Worm (Caenorhabditis elegans): ENCODE measurements around the gene T07C4.12.

The T07C4.12 gene

ce11 chrIII:10380640-10381039 lies 48.2 kb upstream of the T07C4.12 start (continued):
- no peak for TF ChIP-seq lir-3 (tag; optimal IDR thresholded peaks at IDR 0.05; ENCODE audit: poor library complexity)
- no peak for TF ChIP-seq hlh-17 (GFP tag; optimal IDR thresholded peaks at IDR 0.05; ENCODE audit: borderline replicate concordance)
- TF ChIP-seq pax-3 (tag; optimal IDR thresholded peaks at IDR 0.05): no peak
- peak; percentile 30 to 38 for TF ChIP-seq efl-1 (optimal IDR thresholded peaks at IDR 0.05)
- peak; percentile 17 to 85 for TF ChIP-seq efl-1 (GFP tag; optimal IDR thresholded peaks at IDR 0.05 in 1 of 2)
- no peak for TF ChIP-seq nhr-77 (tag; optimal IDR thresholded peaks at IDR 0.05)
- TF ChIP-seq alr-1 (tag; optimal IDR thresholded peaks at IDR 0.05; ENCODE audit: borderline replicate concordance): no peak

ce11 chrIII:10379632-10380031 lies 47.2 kb upstream of the T07C4.12 start:
- TF ChIP-seq aha-1 (tag; optimal IDR thresholded peaks at IDR 0.05) (no peak), rnt-1 (tag; optimal IDR thresholded peaks at IDR 0.05) (peak; percentile 0), efl-1 (optimal IDR thresholded peaks at IDR 0.05) (peak in 1 of 2 experiments; percentile 21), efl-1 (GFP tag; optimal IDR thresholded peaks at IDR 0.05 in 1 of 2) (peak in 1 of 2 experiments; percentile 5), lin-14 (GFP tag; optimal IDR thresholded peaks at IDR 0.05) (peak; percentile 71), fkh-8 (tag; optimal IDR thresholded peaks at IDR 0.05) (no peak), nhr-85 (tag) (no peak), nhr-28 (tag; optimal IDR thresholded peaks at IDR 0.05) (no peak)

ce11 chrIII:10378899-10379298 lies 46.4 kb upstream of the T07C4.12 start:
- TF ChIP-seq sup-37 (GFP tag; optimal IDR thresholded peaks at IDR 0.05): no peak
- TF ChIP-seq snpc-4 (tag; optimal IDR thresholded peaks at IDR 0.05): no peak
- peak; percentile 20 for TF ChIP-seq elt-2 (tag; optimal IDR thresholded peaks at IDR 0.05)

- TF ChIP-seq elt-2 (tag; optimal IDR thresholded peaks at IDR 0.05) (peak; percentile 20), alr-1 (tag; optimal IDR thresholded peaks at IDR 0.05; ENCODE audit: borderline replicate concordance) (no peak)
These were observed 43.6 kb upstream of the T07C4.12 start for ce11 chrIII:10376041-10376440.

ce11 chrIII:10373845-10374244 lies 41.4 kb upstream of the T07C4.12 start:
- TF ChIP-seq elt-3 (tag; optimal IDR thresholded peaks at IDR 0.05) (no peak), ceh-8 (GFP tag; optimal IDR thresholded peaks at IDR 0.05) (no peak), nhr-77 (tag; optimal IDR thresholded peaks at IDR 0.05) (no peak), ceh-82 (tag; optimal IDR thresholded peaks at IDR 0.05) (no peak), lir-3 (tag; optimal IDR thresholded peaks at IDR 0.05; ENCODE audit: poor library complexity) (no peak), sup-37 (GFP tag; optimal IDR thresholded peaks at IDR 0.05) (no peak), lin-13 (GFP tag; optimal IDR thresholded peaks at IDR 0.05) (no peak), nhr-237 (tag; optimal IDR thresholded peaks at IDR 0.05) (no peak), snpc-4 (tag; optimal IDR thresholded peaks at IDR 0.05) (no peak), ztf-4 (tag; optimal IDR thresholded peaks at IDR 0.05) (no peak), ztf-11 (tag; optimal IDR thresholded peaks at IDR 0.05) (no peak), unc-30 (tag; optimal IDR thresholded peaks at IDR 0.05) (no peak), blmp-1 (tag; optimal IDR thresholded peaks at IDR 0.05) (no peak), isw-1 (GFP tag; IDR thresholded peaks at IDR 0.05) (no peak), mef-2 (tag; optimal IDR thresholded peaks at IDR 0.05) (no peak), ces-1 (GFP tag; optimal IDR thresholded peaks at IDR 0.05) (no peak)

ce11 chrIII:10367355-10367909 lies 35.0 kb upstream of the T07C4.12 start:
- TF ChIP-seq nhr-11 (tag; optimal IDR thresholded peaks at IDR 0.05) (no peak), irx-1 (tag; optimal IDR thresholded peaks at IDR 0.05) (no peak), sup-37 (GFP tag; optimal IDR thresholded peaks at IDR 0.05) (no peak), lin-35 (GFP tag; optimal IDR thresholded peaks at IDR 0.05) (no peak), xbp-1 (tag; optimal IDR thresholded peaks at IDR 0.05) (no peak), ces-1 (GFP tag; optimal IDR thresholded peaks at IDR 0.05) (no peak), nhr-90 (tag; optimal IDR thresholded peaks at IDR 0.05; ENCODE audit: poor library complexity) (no peak), mdl-1 (tag; optimal IDR thresholded peaks at IDR 0.05) (no peak), nhr-47 (tag; optimal IDR thresholded peaks at IDR 0.05) (peak; percentile 30), ceh-88 (GFP tag; IDR thresholded peaks at IDR 0.05) (no peak), elt-2 (tag; optimal IDR thresholded peaks at IDR 0.05) (no peak), lsy-2 (tag; optimal IDR thresholded peaks at IDR 0.05) (peak in 1 of 2 experiments; percentile 26), fkh-4 (tag; optimal IDR thresholded peaks at IDR 0.05; ENCODE audit: borderline replicate concordance) (no peak), lir-3 (tag; optimal IDR thresholded peaks at IDR 0.05; ENCODE audit: poor library complexity) (no peak), egl-13 (tag; optimal IDR thresholded peaks at IDR 0.05) (peak; percentile 27), unc-86 (tag; optimal IDR thresholded peaks at IDR 0.05) (peak; percentile 6), alr-1 (tag; optimal IDR thresholded peaks at IDR 0.05; ENCODE audit: borderline replicate concordance) (no peak), unc-62 (GFP tag; optimal IDR thresholded peaks at IDR 0.05) (no peak), lin-13 (GFP tag; optimal IDR thresholded peaks at IDR 0.05) (no peak), fos-1 (tag; optimal IDR thresholded peaks at IDR 0.05) (no peak)
